Worm (Caenorhabditis elegans): Measurements from ENCODE around the gene hlh-10.

The hlh-10 gene

ce11 chrV:9297332-9297731 is 15.3 kb upstream of the hlh-10 start, which contains the start of gene F44A2.5:
F44A2.5 (plus strand) TSS chrV:9297632.
- TF ChIP-seq mab-5 (tag; optimal IDR thresholded peaks at IDR 0.05) = no peak

ce11 chrV:9295581-9295980 is 13.6 kb upstream of the hlh-10 start:
- TF ChIP-seq nhr-11 (tag; optimal IDR thresholded peaks at IDR 0.05) (no peak), F13H6.1 (tag; optimal IDR thresholded peaks at IDR 0.05) (peak; percentile 17)

- TF ChIP-seq elt-1 (tag; optimal IDR thresholded peaks at IDR 0.05) (no peak), dmd-4 (tag; optimal IDR thresholded peaks at IDR 0.05) (no peak), sma-9 (GFP tag; optimal IDR thresholded peaks at IDR 0.05) (no peak), sma-9 (tag; optimal IDR thresholded peaks at IDR 0.05) (no peak), egl-27 (tag; optimal IDR thresholded peaks at IDR 0.05) (no peak), lin-11 (tag; optimal IDR thresholded peaks at IDR 0.05) (peak; percentile 28), nhr-21 (tag; optimal IDR thresholded peaks at IDR 0.05) (peak; percentile 3), mbf-1 (tag; optimal IDR thresholded peaks at IDR 0.05) (no peak), aly-2 (tag; optimal IDR thresholded peaks at IDR 0.05) (no peak), nhr-129 (tag; optimal IDR thresholded peaks at IDR 0.05) (no peak), nhr-25 (tag; optimal IDR thresholded peaks at IDR 0.05) (no peak), gmeb-1 (tag; optimal IDR thresholded peaks at IDR 0.05) (no peak), lsy-2 (tag; optimal IDR thresholded peaks at IDR 0.05) (no peak), R02D3.7 (tag; optimal IDR thresholded peaks at IDR 0.05) (no peak), nhr-237 (tag; optimal IDR thresholded peaks at IDR 0.05) (no peak), nhr-11 (tag; optimal IDR thresholded peaks at IDR 0.05) (no peak), ztf-1 (GFP tag; conservative IDR thresholded peaks at IDR 0.05) (no peak), ceh-82 (tag; optimal IDR thresholded peaks at IDR 0.05) (no peak), zag-1 (tag; optimal IDR thresholded peaks at IDR 0.05) (peak; percentile 17), unc-55 (GFP tag; optimal IDR thresholded peaks at IDR 0.05) (peak; percentile 29), nhr-6 (tag; optimal IDR thresholded peaks at IDR 0.05) (no peak), skn-1 (tag; optimal IDR thresholded peaks at IDR 0.05) (no peak)
Observed at ce11 chrV:9293359-9293758, 11.3 kb upstream of the hlh-10 start.

ce11 chrV:9291919-9292318 is 9.9 kb upstream of the hlh-10 start, which contains the start of gene ZK682.7:
ZK682.7 (minus strand) TSS chrV:9292165.
- no peak for TF ChIP-seq lin-39 (tag; optimal IDR thresholded peaks at IDR 0.05)
- no peak for TF ChIP-seq F13H6.1 (tag; optimal IDR thresholded peaks at IDR 0.05)
- TF ChIP-seq unc-39 (tag; optimal IDR thresholded peaks at IDR 0.05) = no peak
- TF ChIP-seq elt-1 (tag; optimal IDR thresholded peaks at IDR 0.05) = no peak

- TF ChIP-seq peb-1 (tag; optimal IDR thresholded peaks at IDR 0.05) = peak; percentile 17
- TF ChIP-seq aly-2 (tag; optimal IDR thresholded peaks at IDR 0.05) = no peak
- TF ChIP-seq Y55F3AM.14 (GFP tag; optimal IDR thresholded peaks at IDR 0.05) = no peak
- TF ChIP-seq nhr-25 (tag; optimal IDR thresholded peaks at IDR 0.05) = no peak
- TF ChIP-seq ceh-16 (tag; optimal IDR thresholded peaks at IDR 0.05) = no peak
Observed at ce11 chrV:9287460-9287859, 5.5 kb upstream of the hlh-10 start, which contains the start of gene lron-2. lron-2 (minus strand) TSS chrV:9287560.

- TF ChIP-seq sma-9 (GFP tag; optimal IDR thresholded peaks at IDR 0.05) (no peak), sma-9 (tag; optimal IDR thresholded peaks at IDR 0.05) (no peak), ceh-82 (tag; optimal IDR thresholded peaks at IDR 0.05) (no peak), elt-1 (tag; optimal IDR thresholded peaks at IDR 0.05) (no peak), nhr-11 (tag; optimal IDR thresholded peaks at IDR 0.05) (no peak), dmd-4 (tag; optimal IDR thresholded peaks at IDR 0.05) (no peak), nhr-12 (tag; optimal IDR thresholded peaks at IDR 0.05) (no peak), mab-5 (tag; optimal IDR thresholded peaks at IDR 0.05) (no peak), nhr-25 (tag; optimal IDR thresholded peaks at IDR 0.05) (no peak), gmeb-1 (tag; optimal IDR thresholded peaks at IDR 0.05) (no peak), ZK546.5 (tag; optimal IDR thresholded peaks at IDR 0.05) (no peak)
Observed at ce11 chrV:9283452-9283851, 1.4 kb upstream of the hlh-10 start.

Data from whole organism, L2 larva.